Fruit fly (Drosophila melanogaster): ENCODE measurements around the gene CG32110.
A peak's percentile ranks its signal among the peaks of the same experiment; 100 is the strongest.

CG32110 gene

dm6 chr3L:12804730-12805170, 3.8 kb upstream of the CG32110 start, which contains the start of gene Atg1 (continued):
- peak; percentile 10 for TF ChIP-seq CG17568 (GFP tag; optimal IDR thresholded peaks at IDR 0.05)
- peak; percentile 5 for TF ChIP-seq CG18262 (tag; optimal IDR thresholded peaks at IDR 0.05)
- TF ChIP-seq CG7357 (GFP tag; IDR thresholded peaks at IDR 0.05): no peak
- peak; percentile 15 for TF ChIP-seq CG2678 (tag; optimal IDR thresholded peaks at IDR 0.05)
- TF ChIP-seq CG9797 (GFP tag; optimal IDR thresholded peaks at IDR 0.05): peak; percentile 69
- peak; percentile 17 for TF ChIP-seq CG8290 (GFP tag; optimal IDR thresholded peaks at IDR 0.05)
- peak in 1 of 2 experiments; percentile 60 for TF ChIP-seq CG8290 (tag; optimal IDR thresholded peaks at IDR 0.05)
- peak; percentile 6 for TF ChIP-seq CG3995 (GFP tag; optimal IDR thresholded peaks at IDR 0.05)
- no peak for TF ChIP-seq inv (GFP tag; IDR thresholded peaks at IDR 0.05; ENCODE audit: partially characterized antibody)
- TF ChIP-seq zf30C (GFP tag; optimal IDR thresholded peaks at IDR 0.05): peak; percentile 10
- TF ChIP-seq Jarid2 (GFP tag; optimal IDR thresholded peaks at IDR 0.05): peak; percentile 85
- peak; percentile 7 for TF ChIP-seq mirr (GFP tag; optimal IDR thresholded peaks at IDR 0.05)
- TF ChIP-seq CG7839 (tag; optimal IDR thresholded peaks at IDR 0.05): no peak
- TF ChIP-seq CG32532 (GFP tag; IDR thresholded peaks at IDR 0.05): peak; percentile 13; the same call in 1 of the 2 replicates
- peak; percentile 62 for TF ChIP-seq pzg (GFP tag; optimal IDR thresholded peaks at IDR 0.05)
- peak; percentile 49 for TF ChIP-seq pros (GFP tag; optimal IDR thresholded peaks at IDR 0.05)
- TF ChIP-seq C15 (GFP tag; IDR thresholded peaks at IDR 0.05): no peak
- peak; percentile 9 for TF ChIP-seq pb (GFP tag; optimal IDR thresholded peaks at IDR 0.05)
- peak; percentile 74 for TF ChIP-seq gfzf (GFP tag; optimal IDR thresholded peaks at IDR 0.05)
- TF ChIP-seq Sin3A (optimal IDR thresholded peaks at IDR 0.05): peak; percentile 6
- peak; percentile 26; the same call in 1 of the 2 replicates for TF ChIP-seq MBD-R2 (GFP tag; IDR thresholded peaks at IDR 0.05)
- no peak for TF ChIP-seq CG6765 (GFP tag; optimal IDR thresholded peaks at IDR 0.05)
- TF ChIP-seq CG18764 (GFP tag; optimal IDR thresholded peaks at IDR 0.05): no peak
- no peak for TF ChIP-seq jumu (GFP tag; optimal IDR thresholded peaks at IDR 0.05)
- peak; percentile 22 for TF ChIP-seq CG12071 (GFP tag; optimal IDR thresholded peaks at IDR 0.05)
- no peak for TF ChIP-seq CG8281 (tag; optimal IDR thresholded peaks at IDR 0.05)
- TF ChIP-seq CG10147 (GFP tag; optimal IDR thresholded peaks at IDR 0.05): peak; percentile 16
- peak; percentile 23 for TF ChIP-seq CHES-1-like (GFP tag; optimal IDR thresholded peaks at IDR 0.05)
- no peak for TF ChIP-seq GATAe (GFP tag; conservative IDR thresholded peaks at IDR 0.05)
- TF ChIP-seq Ptx1 (GFP tag; IDR thresholded peaks at IDR 0.05): no peak
- peak; percentile 26 for TF ChIP-seq CG18599 (GFP tag; optimal IDR thresholded peaks at IDR 0.05)
- TF ChIP-seq chinmo (GFP tag; IDR thresholded peaks at IDR 0.05; ENCODE audit: partially characterized antibody): 0 out of 4 replicates have a peak, but pooled peaks have one; percentile 52
- no peak for TF ChIP-seq ara (GFP tag; IDR thresholded peaks at IDR 0.05)
- TF ChIP-seq CG10267 (tag; optimal IDR thresholded peaks at IDR 0.05): peak; percentile 7
- no peak for TF ChIP-seq CG10543 (GFP tag; optimal IDR thresholded peaks at IDR 0.05)
- peak; percentile 85 for TF ChIP-seq Med (GFP tag)
- TF ChIP-seq Hmx (GFP tag; optimal IDR thresholded peaks at IDR 0.05): no peak
- TF ChIP-seq CG16813 (GFP tag; IDR thresholded peaks at IDR 0.05; ENCODE audit: partially characterized antibody): peak; percentile 38; the same call in 1 of the 3 replicates
- peak; percentile 12 for TF ChIP-seq HHEX (GFP tag; optimal IDR thresholded peaks at IDR 0.05)
- TF ChIP-seq CG34224 (GFP tag; IDR thresholded peaks at IDR 0.05; ENCODE audit: partially characterized antibody): peak; percentile 45; the same call in 1 of the 3 replicates
- no peak for TF ChIP-seq CG7556 (GFP tag; optimal IDR thresholded peaks at IDR 0.05)
- peak; percentile 51 for TF ChIP-seq HLHmδ (GFP tag; optimal IDR thresholded peaks at IDR 0.05)
- TF ChIP-seq salm (tag; optimal IDR thresholded peaks at IDR 0.05): peak; percentile 12
- peak; percentile 2 for TF ChIP-seq Dek (tag; optimal IDR thresholded peaks at IDR 0.05)
- peak; percentile 5 for TF ChIP-seq Myb (GFP tag; optimal IDR thresholded peaks at IDR 0.05)
- peak; percentile 43 for TF ChIP-seq CG12659 (GFP tag; optimal IDR thresholded peaks at IDR 0.05)
- peak; percentile 19 for TF ChIP-seq wek (GFP tag; optimal IDR thresholded peaks at IDR 0.05)
- TF ChIP-seq crol (GFP tag; IDR thresholded peaks at IDR 0.05): peak; percentile 16; the same call in 1 of the 2 replicates
- TF ChIP-seq Xrp1 (GFP tag; IDR thresholded peaks at IDR 0.05): no peak
- peak; percentile 33; the same call in 1 of the 3 replicates for TF ChIP-seq ci (GFP tag; IDR thresholded peaks at IDR 0.05)

Measured in whole organism, embryonic.